Fruit fly (Drosophila melanogaster): ENCODE results near the gene CG46339.

Gene CG46339

DNA sequence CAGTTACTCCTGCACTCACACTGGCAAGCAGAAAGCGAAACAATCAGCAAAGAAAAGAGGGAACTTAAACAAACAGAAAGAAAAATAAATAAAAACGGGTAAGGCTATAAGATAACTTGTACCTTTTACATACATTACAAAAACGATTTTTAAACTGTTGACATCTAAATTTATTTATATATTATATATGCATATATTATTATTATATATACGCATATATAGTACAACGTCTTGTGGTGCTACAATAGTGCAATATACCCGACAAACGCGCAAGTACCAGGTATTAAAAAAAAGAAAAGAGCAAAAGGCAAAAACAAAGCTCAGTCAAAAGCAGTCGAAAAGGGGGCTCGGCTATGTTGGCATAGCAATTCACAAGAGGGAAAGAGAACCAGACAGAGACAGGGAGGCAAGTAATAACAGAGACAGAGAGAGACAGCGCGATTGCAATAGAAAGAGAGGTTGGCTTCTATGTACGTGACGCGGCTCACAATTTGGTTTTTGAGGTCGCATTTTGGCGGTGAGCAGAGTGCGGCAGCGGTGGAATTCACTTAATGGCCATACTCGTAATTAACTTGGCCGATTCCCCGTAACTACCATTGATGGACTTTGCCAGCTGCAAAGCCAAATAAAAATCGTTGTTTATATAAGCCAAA, 38.6 kb downstream of the CG46339 start (continued):
- TF ChIP-seq lbe (GFP tag; optimal IDR thresholded peaks at IDR 0.05) = peak; percentile 88
- peak; percentile 53 for TF ChIP-seq sqz (GFP tag; optimal IDR thresholded peaks at IDR 0.05)
- no peak for TF ChIP-seq Dll (GFP tag; IDR thresholded peaks at IDR 0.05; ENCODE audit: partially characterized antibody)
- TF ChIP-seq CG17328 (GFP tag; IDR thresholded peaks at IDR 0.05) = peak; percentile 88
- peak; percentile 39 for TF ChIP-seq Ravus (GFP tag; IDR thresholded peaks at IDR 0.05)
- no peak for TF ChIP-seq mirr (GFP tag; optimal IDR thresholded peaks at IDR 0.05)
- TF ChIP-seq gt (GFP tag; IDR thresholded peaks at IDR 0.05) = peak; percentile 52; the same call in 1 of the 2 replicates
- TF ChIP-seq CG10431 (GFP tag; optimal IDR thresholded peaks at IDR 0.05) = peak; percentile 6
- TF ChIP-seq HmgD (GFP tag; optimal IDR thresholded peaks at IDR 0.05) = no peak
- no peak for TF ChIP-seq jumu (GFP tag; optimal IDR thresholded peaks at IDR 0.05)
- no peak for TF ChIP-seq ab (GFP tag; optimal IDR thresholded peaks at IDR 0.05)
- TF ChIP-seq CG2129 (GFP tag; IDR thresholded peaks at IDR 0.05; ENCODE audit: partially characterized antibody) = no peak
- peak; percentile 74 for TF ChIP-seq croc (GFP tag; conservative IDR thresholded peaks at IDR 0.05)
- peak; percentile 57 for TF ChIP-seq CG18764 (GFP tag; optimal IDR thresholded peaks at IDR 0.05)
- TF ChIP-seq CG10366 (GFP tag; IDR thresholded peaks at IDR 0.05) = peak; percentile 88
- TF ChIP-seq Vsx1 (GFP tag; optimal IDR thresholded peaks at IDR 0.05) = peak; percentile 67
- no peak for TF ChIP-seq repo (GFP tag; optimal IDR thresholded peaks at IDR 0.05)
- TF ChIP-seq CG11560 (tag; IDR thresholded peaks at IDR 0.05) = peak; percentile 48; the same call in 1 of the 3 replicates
- peak; percentile 72 for TF ChIP-seq CG8388 (GFP tag; optimal IDR thresholded peaks at IDR 0.05)
- TF ChIP-seq scrt (GFP tag; optimal IDR thresholded peaks at IDR 0.05) = peak; percentile 51
- no peak for TF ChIP-seq Side (GFP tag; optimal IDR thresholded peaks at IDR 0.05)
- TF ChIP-seq Sin3A (optimal IDR thresholded peaks at IDR 0.05) = no peak
- TF ChIP-seq CG34224 (GFP tag; IDR thresholded peaks at IDR 0.05; ENCODE audit: partially characterized antibody) = no peak
- TF ChIP-seq schlank (tag; optimal IDR thresholded peaks at IDR 0.05) = no peak
- peak; percentile 60 for TF ChIP-seq Usf (GFP tag; optimal IDR thresholded peaks at IDR 0.05)
- TF ChIP-seq da (GFP tag; optimal IDR thresholded peaks at IDR 0.05) = no peak
- TF ChIP-seq nerfin-2 (GFP tag; IDR thresholded peaks at IDR 0.05; ENCODE audit: partially characterized antibody) = no peak
- TF ChIP-seq Mad (GFP tag; optimal IDR thresholded peaks at IDR 0.05) = no peak
- no peak for TF ChIP-seq CkIIα-i1 (GFP tag; IDR thresholded peaks at IDR 0.05)
- peak; percentile 38 for TF ChIP-seq CG4820 (GFP tag; optimal IDR thresholded peaks at IDR 0.05)
- no peak for TF ChIP-seq p53 (GFP tag; optimal IDR thresholded peaks at IDR 0.05)
- TF ChIP-seq H2.0 (GFP tag; IDR thresholded peaks at IDR 0.05) = peak; percentile 81
- no peak for TF ChIP-seq Dfd (GFP tag; optimal IDR thresholded peaks at IDR 0.05)
- peak; percentile 67 for TF ChIP-seq ap (GFP tag; IDR thresholded peaks at IDR 0.05)
- peak; percentile 72 for TF ChIP-seq Six4 (GFP tag; optimal IDR thresholded peaks at IDR 0.05)
- peak; percentile 62; the same call in 1 of the 3 replicates for TF ChIP-seq Dbx (GFP tag; IDR thresholded peaks at IDR 0.05)
- no peak for TF ChIP-seq tx (GFP tag; optimal IDR thresholded peaks at IDR 0.05)
- no peak for TF ChIP-seq Bdp1 (GFP tag; optimal IDR thresholded peaks at IDR 0.05)

DNA sequence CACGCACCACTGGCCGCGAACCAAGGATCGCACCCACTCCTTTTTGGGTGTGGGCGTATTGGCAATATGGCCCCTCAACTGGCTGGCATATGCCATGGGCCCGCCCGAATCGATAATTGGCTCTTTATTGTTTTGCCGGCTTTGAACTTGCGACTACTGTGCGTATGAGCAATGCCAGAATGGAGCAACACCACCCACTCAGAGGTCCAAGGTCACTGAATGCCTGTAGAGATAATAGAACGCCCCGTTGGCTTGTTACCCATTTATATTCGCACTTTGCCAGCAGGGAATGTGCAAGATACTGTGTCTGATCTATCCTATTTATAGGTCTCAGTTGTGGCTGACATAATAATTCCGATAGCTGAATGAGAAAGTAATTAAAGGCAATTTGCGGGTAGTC, 40.0 kb downstream of the CG46339 start:
- no peak for TF ChIP-seq Ets65A (GFP tag)
- peak; percentile 61 for TF ChIP-seq Med (GFP tag)
- TF ChIP-seq hb (GFP tag; IDR thresholded peaks at IDR 0.05; ENCODE audit: partially characterized antibody) = 0 out of 3 replicates have a peak, but pooled peaks have one; percentile 25
- TF ChIP-seq zen (tag; optimal IDR thresholded peaks at IDR 0.05) = no peak
- TF ChIP-seq onecut (GFP tag; IDR thresholded peaks at IDR 0.05) = peak; percentile 38; the same call in 1 of the 2 replicates
- peak; percentile 47 for TF ChIP-seq ftz-f1 (GFP tag; optimal IDR thresholded peaks at IDR 0.05)
